Fruit fly (Drosophila melanogaster): ENCODE results near the gene Grx1.
A peak's percentile ranks its signal among the peaks of the same experiment; 100 is the strongest.

Gene Grx1

DNA sequence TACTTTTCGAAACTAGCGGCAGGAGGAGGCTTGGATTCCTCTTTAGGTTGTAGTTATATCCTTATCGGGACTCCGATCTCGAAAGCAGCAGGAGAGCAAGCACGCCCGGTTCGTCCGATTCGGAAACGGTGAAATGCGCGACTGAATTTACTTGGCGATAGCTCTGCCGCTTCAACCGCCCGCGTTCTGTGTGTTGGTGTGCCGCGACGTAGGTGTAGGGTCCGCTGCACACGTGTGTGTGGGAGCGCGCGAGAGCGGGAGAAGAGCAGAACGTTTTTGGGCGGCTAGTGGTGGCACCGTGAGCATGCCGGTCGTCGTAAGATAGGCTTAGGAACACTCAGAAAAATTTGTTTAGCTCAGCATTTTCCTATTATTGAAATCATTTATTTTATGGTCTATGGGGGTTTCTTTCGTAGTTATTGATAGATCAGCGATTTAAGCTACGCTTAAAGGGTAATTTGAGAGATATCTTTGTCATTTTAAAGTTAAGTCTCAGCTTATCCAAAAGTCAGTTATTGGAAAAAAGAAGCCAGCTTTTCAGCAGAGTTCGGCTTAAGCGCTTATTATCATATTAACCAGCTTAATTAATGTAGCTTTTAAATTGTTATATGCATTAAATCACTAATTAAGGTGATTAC lies 28.5 kb upstream of the Grx1 start:
- TF ChIP-seq Pif1A (GFP tag; optimal IDR thresholded peaks at IDR 0.05), result peak; percentile 27
- no peak for TF ChIP-seq CG9948 (tag; optimal IDR thresholded peaks at IDR 0.05)
- no peak for TF ChIP-seq Snoo (tag; optimal IDR thresholded peaks at IDR 0.05)
- peak; percentile 39 for TF ChIP-seq CG14655 (GFP tag; optimal IDR thresholded peaks at IDR 0.05)
- peak; percentile 21 for TF ChIP-seq CG8301 (tag; optimal IDR thresholded peaks at IDR 0.05)
- no peak for TF ChIP-seq Ets98B (GFP tag; IDR thresholded peaks at IDR 0.05)
- peak; percentile 40 for TF ChIP-seq Pif1B (GFP tag; optimal IDR thresholded peaks at IDR 0.05)
- no peak for TF ChIP-seq CG15710 (tag; optimal IDR thresholded peaks at IDR 0.05)
- TF ChIP-seq CG8159 (tag; optimal IDR thresholded peaks at IDR 0.05), result peak; percentile 4
- no peak for TF ChIP-seq CG34367 (tag; optimal IDR thresholded peaks at IDR 0.05)
- no peak for TF ChIP-seq D1 (tag; optimal IDR thresholded peaks at IDR 0.05)
- no peak for TF ChIP-seq CG10348 (GFP tag; IDR thresholded peaks at IDR 0.05)
- no peak for TF ChIP-seq CG32121 (GFP tag; IDR thresholded peaks at IDR 0.05)
- TF ChIP-seq CG12605 (GFP tag; IDR thresholded peaks at IDR 0.05), result no peak
- TF ChIP-seq CG13204 (GFP tag; optimal IDR thresholded peaks at IDR 0.05), result peak; percentile 95
- no peak for TF ChIP-seq fd96Ca (GFP tag; IDR thresholded peaks at IDR 0.05)
- TF ChIP-seq CG4496 (GFP tag; IDR thresholded peaks at IDR 0.05), result no peak
- peak; percentile 2 for TF ChIP-seq CG17806 (tag; optimal IDR thresholded peaks at IDR 0.05)
- TF ChIP-seq EcR (GFP tag; optimal IDR thresholded peaks at IDR 0.05), result peak; percentile 64
- no peak for TF ChIP-seq rn (GFP tag; IDR thresholded peaks at IDR 0.05)
- TF ChIP-seq gl (tag; optimal IDR thresholded peaks at IDR 0.05), result peak; percentile 10

DNA sequence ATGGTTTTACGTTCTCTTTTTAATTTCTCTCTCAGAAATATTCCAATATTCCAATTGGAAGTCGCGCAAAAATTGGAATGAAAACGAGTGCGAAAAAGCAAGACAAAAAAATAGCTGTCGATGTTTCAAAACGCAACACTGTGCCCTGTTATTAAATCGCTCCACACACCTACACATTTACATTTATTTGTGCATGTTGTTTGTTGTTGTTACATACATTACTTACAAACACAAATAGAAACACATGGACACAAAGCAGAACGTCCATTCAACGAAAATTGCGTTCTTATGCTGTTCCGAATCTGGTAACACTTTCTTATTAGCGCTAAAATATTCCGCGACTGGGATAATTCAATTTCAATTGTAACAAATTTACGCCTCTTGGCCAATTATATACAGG lies 27.8 kb upstream of the Grx1 start:
- no peak for TF ChIP-seq CG13204 (GFP tag; optimal IDR thresholded peaks at IDR 0.05)
- no peak for TF ChIP-seq Ets98B (GFP tag; IDR thresholded peaks at IDR 0.05)
- no peak for TF ChIP-seq CG4496 (GFP tag; IDR thresholded peaks at IDR 0.05)
- TF ChIP-seq CG8159 (tag; optimal IDR thresholded peaks at IDR 0.05), result no peak
- no peak for TF ChIP-seq EcR (GFP tag; optimal IDR thresholded peaks at IDR 0.05)
- no peak for TF ChIP-seq gl (tag; optimal IDR thresholded peaks at IDR 0.05)
- no peak for TF ChIP-seq CG34367 (tag; optimal IDR thresholded peaks at IDR 0.05)
- TF ChIP-seq CG9948 (tag; optimal IDR thresholded peaks at IDR 0.05), result no peak
- TF ChIP-seq CG12605 (GFP tag; IDR thresholded peaks at IDR 0.05), result no peak
- no peak for TF ChIP-seq Snoo (tag; optimal IDR thresholded peaks at IDR 0.05)
- no peak for TF ChIP-seq CG15710 (tag; optimal IDR thresholded peaks at IDR 0.05)
- no peak for TF ChIP-seq CG17806 (tag; optimal IDR thresholded peaks at IDR 0.05)
- TF ChIP-seq D1 (tag; optimal IDR thresholded peaks at IDR 0.05), result no peak

DNA sequence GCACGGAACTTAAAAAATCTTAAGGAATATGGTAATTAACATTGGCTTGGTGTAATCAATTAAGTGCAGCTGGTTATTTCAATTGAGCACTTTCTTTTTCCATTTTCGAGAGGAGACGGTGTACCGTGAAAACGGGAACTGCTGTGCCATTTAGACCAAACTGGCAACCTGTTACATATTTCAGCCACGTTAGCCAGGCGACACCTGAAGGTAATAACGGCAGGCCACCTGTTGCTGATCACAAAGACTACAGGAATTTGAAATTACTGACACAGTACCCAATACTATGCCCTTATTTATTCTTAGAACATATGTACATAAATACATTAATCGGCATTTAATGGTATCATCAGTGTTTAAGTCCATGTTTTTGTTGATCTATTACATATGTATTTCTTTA lies 26.8 kb upstream of the Grx1 start:
- no peak for TF ChIP-seq CG4496 (GFP tag; IDR thresholded peaks at IDR 0.05)
- no peak for TF ChIP-seq CG32121 (GFP tag; IDR thresholded peaks at IDR 0.05)

DNA sequence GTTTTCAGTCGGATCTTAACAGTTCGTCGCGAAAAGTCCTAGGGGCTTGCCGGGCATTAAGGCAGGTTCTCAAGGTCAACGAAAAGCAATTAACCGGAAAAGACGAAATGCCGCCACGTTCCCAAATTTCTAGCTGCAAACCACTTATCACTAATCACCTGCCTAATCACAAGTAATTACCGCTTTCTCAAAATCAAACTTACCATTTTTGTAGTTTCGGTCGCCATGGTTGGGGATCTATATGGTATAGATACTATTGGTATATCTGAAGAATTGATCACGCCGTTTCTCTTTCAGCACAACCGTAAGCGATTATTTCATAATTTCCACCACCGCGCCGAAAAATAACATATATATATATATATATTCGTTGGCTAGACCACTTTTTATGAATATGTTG lies 23.2 kb upstream of the Grx1 start:
- TF ChIP-seq CG10348 (GFP tag; IDR thresholded peaks at IDR 0.05), result no peak

DNA sequence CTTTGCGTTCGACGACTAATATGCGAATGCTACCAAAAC lies 23.0 kb upstream of the Grx1 start, which contains the start of gene Indy:
TSS of gene Indy (minus strand) at position 35 of the 39 bp plus-strand sequence.
- TF ChIP-seq CG8301 (tag; optimal IDR thresholded peaks at IDR 0.05) (no peak), CG15710 (tag; optimal IDR thresholded peaks at IDR 0.05) (no peak), EcR (GFP tag; optimal IDR thresholded peaks at IDR 0.05) (no peak), CG4496 (GFP tag; IDR thresholded peaks at IDR 0.05) (no peak), Pif1A (GFP tag; optimal IDR thresholded peaks at IDR 0.05) (no peak), CG10348 (GFP tag; IDR thresholded peaks at IDR 0.05) (no peak), Pif1B (GFP tag; optimal IDR thresholded peaks at IDR 0.05) (no peak), CG8159 (tag; optimal IDR thresholded peaks at IDR 0.05) (no peak), Ets98B (GFP tag; IDR thresholded peaks at IDR 0.05) (no peak), CG14655 (GFP tag; optimal IDR thresholded peaks at IDR 0.05) (no peak), D1 (tag; optimal IDR thresholded peaks at IDR 0.05) (no peak), CG9948 (tag; optimal IDR thresholded peaks at IDR 0.05) (no peak), CG12605 (GFP tag; IDR thresholded peaks at IDR 0.05) (no peak), Snoo (tag; optimal IDR thresholded peaks at IDR 0.05) (no peak), fd96Ca (GFP tag; IDR thresholded peaks at IDR 0.05) (no peak), rn (GFP tag; IDR thresholded peaks at IDR 0.05) (no peak), CG34367 (tag; optimal IDR thresholded peaks at IDR 0.05) (no peak), CG32121 (GFP tag; IDR thresholded peaks at IDR 0.05) (no peak)

DNA sequence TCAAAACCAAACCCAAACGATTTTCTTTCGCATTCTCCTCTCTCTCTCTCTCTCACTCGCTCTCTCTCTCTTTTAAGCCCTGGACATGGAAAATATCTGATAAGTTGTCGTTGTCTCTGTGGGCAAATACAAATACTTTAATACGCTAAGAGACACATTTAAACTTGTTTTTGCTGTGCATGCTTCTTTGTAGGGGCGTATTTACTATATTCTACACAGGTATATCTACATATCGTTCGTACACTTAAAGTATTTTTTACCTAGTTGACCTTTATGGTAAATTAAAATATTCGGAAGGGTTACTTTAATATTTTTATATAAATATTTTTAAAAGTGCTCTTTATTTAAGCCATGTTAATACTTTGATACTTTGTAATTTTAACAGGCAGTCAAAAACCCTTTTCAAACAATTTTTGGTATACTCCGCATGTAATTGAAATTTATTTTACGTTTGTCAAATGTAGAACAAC lies 22.7 kb upstream of the Grx1 start:
- TF ChIP-seq D1 (tag; optimal IDR thresholded peaks at IDR 0.05) (peak; percentile 70), Pif1B (GFP tag; optimal IDR thresholded peaks at IDR 0.05) (peak; percentile 3), EcR (GFP tag; optimal IDR thresholded peaks at IDR 0.05) (no peak), CG32121 (GFP tag; IDR thresholded peaks at IDR 0.05) (no peak), CG8159 (tag; optimal IDR thresholded peaks at IDR 0.05) (peak; percentile 61)

DNA sequence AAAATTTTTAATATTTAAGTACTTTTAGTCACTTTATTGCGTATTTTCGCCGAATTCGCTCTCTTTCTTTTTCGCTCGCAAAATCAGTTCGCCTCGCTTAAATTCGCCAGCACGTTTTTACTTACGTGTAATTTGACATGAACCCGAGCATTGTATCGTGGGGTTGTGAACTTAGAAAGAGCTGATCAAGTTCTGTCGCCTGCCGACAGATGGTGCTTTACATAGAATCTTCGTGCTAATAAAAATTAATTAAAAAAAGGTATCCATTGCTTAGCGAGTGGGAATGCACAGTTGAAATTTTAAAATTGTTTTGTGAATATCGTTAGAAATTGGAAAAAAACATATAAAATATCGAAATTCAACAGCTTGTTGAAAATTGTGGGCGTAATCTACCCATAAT lies 20.6 kb upstream of the Grx1 start:
- TF ChIP-seq CG9948 (tag; optimal IDR thresholded peaks at IDR 0.05) (peak; percentile 14), Snoo (tag; optimal IDR thresholded peaks at IDR 0.05) (peak; percentile 13), CG34367 (tag; optimal IDR thresholded peaks at IDR 0.05) (no peak), Pif1A (GFP tag; optimal IDR thresholded peaks at IDR 0.05) (peak; percentile 40), D1 (tag; optimal IDR thresholded peaks at IDR 0.05) (peak; percentile 94), CG14655 (GFP tag; optimal IDR thresholded peaks at IDR 0.05) (peak; percentile 53)
